Fruit fly (Drosophila melanogaster) whole organism, embryonic: ENCODE results near the gene Alg2.

Source experiments
- BtbVII ChIP-seq: fragments of 200-800 bp; sonication (Bioruptor generic); optimal IDR thresholded peaks from 3 replicates; lab custom pipeline; 2017; ENCODE audit warnings: missing biosample characterization, mild to moderate bottlenecking, missing genetic modification characterization
- C15 ChIP-seq: fragments of 200-800 bp; sonication (Bioruptor generic); IDR thresholded peaks from 3 replicates; pipeline ENCODE4 v1.3.6; 2022; ENCODE audit warnings: missing biosample characterization, missing genetic modification characterization
- CG11093 ChIP-seq: fragments of 200-800 bp; sonication (Bioruptor generic); IDR thresholded peaks from 3 replicates; pipeline ENCODE4 v1.3.6; 2022; ENCODE audit warnings: missing biosample characterization, missing genetic modification characterization
- CG12155 ChIP-seq: fragments of 200-800 bp; sonication (Bioruptor generic); optimal IDR thresholded peaks from 3 replicates; lab custom pipeline; 2016; ENCODE audit warnings: missing biosample characterization, missing genetic modification characterization
- CG12236 ChIP-seq: fragments of 200-800 bp; sonication (Bioruptor generic); optimal IDR thresholded peaks from 2 replicates; lab custom pipeline; 2016; ENCODE audit warnings: missing biosample characterization, missing genetic modification characterization
- CG13123 ChIP-seq: fragments of 200-800 bp; sonication (Bioruptor generic); optimal IDR thresholded peaks from 2 replicates; lab custom pipeline; 2016; ENCODE audit warnings: missing biosample characterization, missing genetic modification characterization
- CG14050 ChIP-seq: fragments of 200-800 bp; sonication (Bioruptor generic); IDR thresholded peaks from 3 replicates; pipeline ENCODE4 v1.3.6; 2022; ENCODE audit warnings: missing biosample characterization, missing genetic modification characterization
- CG14441 ChIP-seq: fragments of 200-800 bp; sonication (Bioruptor generic); IDR thresholded peaks from 2 replicates; pipeline ENCODE4 v1.3.6; 2022; ENCODE audit warnings: missing biosample characterization, missing genetic modification characterization
- CG14667 ChIP-seq: fragments of 200-800 bp; sonication (Bioruptor generic); IDR thresholded peaks from 2 replicates; pipeline ENCODE4 v1.3.6; 2022; ENCODE audit warnings: missing biosample characterization, missing genetic modification characterization
- CG15696 ChIP-seq: fragments of 200-800 bp; sonication (Bioruptor generic); optimal IDR thresholded peaks from 2 replicates; lab custom pipeline; 2019; ENCODE audit warnings: missing biosample characterization, mild to moderate bottlenecking, missing genetic modification characterization, moderate library complexity
- CG1603 ChIP-seq: fragments of 200-800 bp; sonication (Bioruptor generic); optimal IDR thresholded peaks from 2 replicates; lab custom pipeline; 2019; ENCODE audit warnings: missing biosample characterization, mild to moderate bottlenecking, missing genetic modification characterization, moderate library complexity
- CG18599 ChIP-seq: fragments of 200-800 bp; sonication (Bioruptor generic); optimal IDR thresholded peaks from 3 replicates; lab custom pipeline; 2017; ENCODE audit warnings: missing biosample characterization, missing genetic modification characterization, mild to moderate bottlenecking, moderate library complexity, missing genetic modification reagents
- CG2120 ChIP-seq: fragments of 200-800 bp; sonication (Bioruptor generic); optimal IDR thresholded peaks from 3 replicates; lab custom pipeline; 2016; ENCODE audit warnings: missing biosample characterization, missing genetic modification characterization
- CG31388 ChIP-seq: fragments of 200-800 bp; sonication (Bioruptor generic); optimal IDR thresholded peaks from 2 replicates; lab custom pipeline; 2016; ENCODE audit warnings: missing biosample characterization, missing genetic modification characterization
- CG31441 ChIP-seq: fragments of 200-800 bp; sonication (Bioruptor generic); IDR thresholded peaks from 2 replicates; pipeline ENCODE4 v1.3.6; 2022; ENCODE audit warnings: missing biosample characterization, missing genetic modification characterization
- CG9797 ChIP-seq: fragments of 200-800 bp; sonication (Bioruptor generic); optimal IDR thresholded peaks from 3 replicates; lab custom pipeline; 2018; ENCODE audit warnings: missing biosample characterization, mild to moderate bottlenecking, missing genetic modification characterization
- CG9817 ChIP-seq: fragments of 200-800 bp; sonication (Bioruptor generic); optimal IDR thresholded peaks from 2 replicates; lab custom pipeline; 2018; ENCODE audit warnings: missing biosample characterization, mild to moderate bottlenecking, missing genetic modification characterization, moderate library complexity
- CG9876 ChIP-seq: fragments of 200-800 bp; sonication (Bioruptor generic); optimal IDR thresholded peaks from 2 replicates; lab custom pipeline; 2016; ENCODE audit warnings: missing biosample characterization, missing genetic modification characterization
- CTCF ChIP-seq: fragments of 200-800 bp; sonication (Bioruptor generic); optimal IDR thresholded peaks from 2 replicates; lab custom pipeline; 2017; ENCODE audit warnings: missing biosample characterization, mild to moderate bottlenecking, missing genetic modification characterization, moderate library complexity
- D19A ChIP-seq: fragments of 200-800 bp; optimal IDR thresholded peaks from 3 replicates; lab custom pipeline; 2019; ENCODE audit warnings: missing biosample characterization, mild to moderate bottlenecking, missing genetic modification characterization, moderate library complexity
- D19B ChIP-seq: fragments of 200-800 bp; sonication (Bioruptor generic); optimal IDR thresholded peaks from 2 replicates; lab custom pipeline; 2017; ENCODE audit warnings: missing biosample characterization, mild to moderate bottlenecking, missing genetic modification characterization
- Dip2 ChIP-seq: fragments of 200-800 bp; sonication (Bioruptor generic); IDR thresholded peaks from 2 replicates; pipeline ENCODE4 v1.3.6; 2022; ENCODE audit warnings: missing biosample characterization, missing genetic modification characterization
- Doc3 ChIP-seq: fragments of 200-800 bp; sonication (Bioruptor generic); IDR thresholded peaks from 3 replicates; pipeline ENCODE4 v1.3.6; 2022; ENCODE audit warnings: missing biosample characterization, missing genetic modification characterization; ENCODE audit not compliant: partially characterized antibody
- ERR ChIP-seq: fragments of 200-800 bp; sonication (Bioruptor generic); optimal IDR thresholded peaks from 2 replicates; lab custom pipeline; 2016; ENCODE audit warnings: missing biosample characterization, missing genetic modification characterization
- HLH4C ChIP-seq: fragments of 200-800 bp; sonication (Bioruptor generic); IDR thresholded peaks from 3 replicates; pipeline ENCODE4 v1.3.6; 2022; ENCODE audit warnings: missing biosample characterization, missing genetic modification characterization; ENCODE audit not compliant: partially characterized antibody
- Kr ChIP-seq: fragments of 200-800 bp; sonication (Bioruptor generic); optimal IDR thresholded peaks from 2 replicates; lab custom pipeline; 2017; ENCODE audit warnings: missing biosample characterization, mild to moderate bottlenecking, missing genetic modification characterization
- Lhr ChIP-seq: fragments of 200-800 bp; sonication (Bioruptor generic); optimal IDR thresholded peaks from 3 replicates; lab custom pipeline; 2017; ENCODE audit warnings: mild to moderate bottlenecking, missing biosample characterization, missing genetic modification reagents, missing genetic modification characterization
- Lim3 ChIP-seq: fragments of 200-800 bp; sonication (Bioruptor generic); IDR thresholded peaks from 2 replicates; pipeline ENCODE4 v1.3.6; 2022; ENCODE audit warnings: missing biosample characterization, missing genetic modification characterization
- Lpt ChIP-seq: fragments of >200 bp; optimal IDR thresholded peaks from 2 replicates; lab custom pipeline; 2018; ENCODE audit warnings: missing biosample characterization, missing genetic modification characterization
- Max ChIP-seq: fragments of 200-800 bp; sonication (Bioruptor generic); optimal IDR thresholded peaks from 2 replicates; lab custom pipeline; 2016; ENCODE audit warnings: missing biosample characterization, mild to moderate bottlenecking, missing genetic modification characterization
- Meics ChIP-seq: fragments of 200-800 bp; sonication (Bioruptor generic); optimal IDR thresholded peaks from 2 replicates; lab custom pipeline; 2017; ENCODE audit warnings: missing biosample characterization, mild to moderate bottlenecking, missing genetic modification characterization
- Nf-YA ChIP-seq: fragments of 200-800 bp; sonication (Bioruptor generic); IDR thresholded peaks from 2 replicates; pipeline ENCODE4 v1.3.6; 2022; ENCODE audit warnings: missing biosample characterization, missing genetic modification characterization
- Oaz ChIP-seq: fragments of 200-800 bp; sonication (Bioruptor generic); IDR thresholded peaks from 2 replicates; pipeline ENCODE4 v1.3.6; 2022; ENCODE audit warnings: missing biosample characterization, missing genetic modification characterization
- Opbp ChIP-seq: fragments of 200-800 bp; sonication (Bioruptor generic); IDR thresholded peaks from 3 replicates; pipeline ENCODE4 v1.3.6; 2022; ENCODE audit warnings: missing biosample characterization, missing genetic modification characterization; ENCODE audit not compliant: partially characterized antibody
- Usf ChIP-seq: fragments of 200-800 bp; sonication (Bioruptor generic); optimal IDR thresholded peaks from 2 replicates; lab custom pipeline; 2017; ENCODE audit warnings: missing genotype, missing biosample characterization, missing genetic modification characterization
- bsh ChIP-seq, 2 experiments: fragments of 200-800 bp; sonication (Bioruptor generic); optimal IDR thresholded peaks; 2 replicates each; lab custom pipeline; 2017 to 2018; ENCODE audit warnings: mild to moderate bottlenecking in 2 of 2, missing biosample characterization in 2 of 2, missing genetic modification characterization in 2 of 2, moderate library complexity in 1 of 2
- fd96Cb ChIP-seq: fragments of 200-800 bp; sonication (Bioruptor generic); optimal IDR thresholded peaks from 2 replicates; lab custom pipeline; 2018; ENCODE audit warnings: missing biosample characterization, mild to moderate bottlenecking, missing genetic modification characterization, moderate library complexity
- fru ChIP-seq: fragments of >200 bp; optimal IDR thresholded peaks from 2 replicates; lab custom pipeline; 2017
- gcm2 ChIP-seq: fragments of 200-800 bp; sonication (Bioruptor generic); optimal IDR thresholded peaks from 2 replicates; lab custom pipeline; 2016; ENCODE audit warnings: missing biosample characterization, missing genetic modification characterization
- grn ChIP-seq: fragments of 200-800 bp; sonication (Bioruptor generic); optimal IDR thresholded peaks from 3 replicates; lab custom pipeline; 2017; ENCODE audit warnings: missing biosample characterization, missing genetic modification characterization
- insv ChIP-seq, 2 experiments: fragments of 200-800 bp; sonication (Bioruptor generic); optimal IDR thresholded peaks; 3 replicates each; lab custom pipeline; 2016 to 2018; ENCODE audit warnings: missing biosample characterization in 2 of 2, missing genetic modification characterization in 2 of 2
- kah ChIP-seq: fragments of 200-800 bp; sonication (Bioruptor generic); optimal IDR thresholded peaks from 2 replicates; lab custom pipeline; 2018; ENCODE audit warnings: missing biosample characterization, mild to moderate bottlenecking, missing genetic modification characterization
- lola ChIP-seq, 3 experiments: fragments of >200 bp in 2 of 3; fragments of 200-800 bp in 1 of 3; sonication (Bioruptor generic) in 1 of 3; optimal IDR thresholded peaks; 2 replicates each; lab custom pipeline; 2017 to 2019; ENCODE audit warnings: missing biosample characterization in 3 of 3, missing genetic modification characterization in 3 of 3, mild to moderate bottlenecking in 1 of 3, moderate library complexity in 1 of 3
- sc ChIP-seq, 3 experiments: fragments of >200 bp in 2 of 3; fragments of 200-800 bp in 1 of 3; sonication (Bioruptor generic) in 1 of 3; optimal IDR thresholded peaks; 2 replicates in 2 of 3; 3 replicates in 1 of 3; lab custom pipeline; 2017; ENCODE audit warnings: mild to moderate bottlenecking in 1 of 3, missing biosample characterization in 1 of 3, missing genetic modification characterization in 1 of 3, missing genetic modification reagents in 1 of 3
- schlank ChIP-seq: fragments of 200-800 bp; sonication (Bioruptor generic); optimal IDR thresholded peaks from 2 replicates; lab custom pipeline; 2018; ENCODE audit warnings: missing biosample characterization, mild to moderate bottlenecking, missing genetic modification characterization
- scrt ChIP-seq: fragments of 200-800 bp; sonication (Bioruptor generic); optimal IDR thresholded peaks from 2 replicates; lab custom pipeline; 2018; ENCODE audit warnings: missing biosample characterization, mild to moderate bottlenecking, missing genetic modification characterization, moderate library complexity
- sens-2 ChIP-seq: fragments of 200-800 bp; sonication (Bioruptor generic); IDR thresholded peaks from 2 replicates; pipeline ENCODE4 v1.3.6; 2022; ENCODE audit warnings: missing biosample characterization, missing genetic modification characterization
- slbo ChIP-seq: fragments of 200-800 bp; sonication (Bioruptor generic); IDR thresholded peaks from 2 replicates; pipeline ENCODE4 v1.3.6; 2022; ENCODE audit warnings: missing biosample characterization, missing genetic modification characterization
- ssp ChIP-seq: fragments of 200-800 bp; sonication (Bioruptor generic); IDR thresholded peaks from 2 replicates; pipeline ENCODE4 v1.3.6; 2022; ENCODE audit warnings: missing biosample characterization, missing genetic modification characterization
- sug ChIP-seq: fragments of 200-800 bp; optimal IDR thresholded peaks from 2 replicates; lab custom pipeline; 2019; ENCODE audit warnings: missing biosample characterization, mild to moderate bottlenecking, missing genetic modification characterization, moderate library complexity
- z ChIP-seq: fragments of 200-800 bp; sonication (Bioruptor generic); IDR thresholded peaks from 3 replicates; pipeline ENCODE4 v1.3.6; 2022; ENCODE audit warnings: missing biosample characterization, missing genetic modification characterization

Gene Alg2

DNA sequence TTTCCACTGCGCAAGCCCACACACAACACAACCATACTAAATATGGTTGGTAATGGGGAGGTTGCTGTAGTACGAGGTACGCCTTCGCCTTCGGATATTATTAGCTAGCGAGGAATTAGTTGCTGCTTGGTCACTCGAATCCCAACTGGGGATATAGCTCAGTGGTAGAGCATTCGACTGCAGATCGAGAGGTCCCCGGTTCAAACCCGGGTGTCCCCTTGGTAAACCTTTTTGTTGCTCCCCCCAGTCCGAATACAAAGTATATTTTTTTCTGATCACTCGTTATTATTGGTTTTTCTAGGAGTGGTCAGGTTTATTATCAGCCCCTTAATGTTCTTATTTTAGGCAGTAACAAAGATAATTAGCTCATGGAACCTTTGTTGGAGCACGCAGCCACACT, 48.0 kb upstream of the Alg2 start (continued):
- no peak for TF ChIP-seq CG9797 (GFP tag; lab: Kevin White, UChicago)
- no peak for TF ChIP-seq bsh (GFP tag; optimal IDR thresholded peaks at IDR 0.05; lab: Kevin White, UChicago)
- TF ChIP-seq Lhr (GFP tag; lab: Kevin White, UChicago) = no peak
- no peak for TF ChIP-seq sug
- TF ChIP-seq Kr = no peak
- TF ChIP-seq CG11093 (GFP tag; lab: Robert Waterston, UW) = no peak
- TF ChIP-seq Opbp = peak; percentile 88; the same call in 2 of the 3 replicates
- no peak for TF ChIP-seq Oaz (GFP tag; lab: Robert Waterston, UW)
- no peak for TF ChIP-seq sens-2 (GFP tag; lab: Robert Waterston, UW)
- TF ChIP-seq CG2120 = no peak
- TF ChIP-seq fd96Cb = no peak
- no peak for TF ChIP-seq fru (lab: Kevin White, UChicago)
- TF ChIP-seq CG12155 (GFP tag; lab: Kevin White, UChicago) = no peak
- TF ChIP-seq slbo (GFP tag; lab: Robert Waterston, UW) = no peak
- TF ChIP-seq Lim3 = no peak

DNA sequence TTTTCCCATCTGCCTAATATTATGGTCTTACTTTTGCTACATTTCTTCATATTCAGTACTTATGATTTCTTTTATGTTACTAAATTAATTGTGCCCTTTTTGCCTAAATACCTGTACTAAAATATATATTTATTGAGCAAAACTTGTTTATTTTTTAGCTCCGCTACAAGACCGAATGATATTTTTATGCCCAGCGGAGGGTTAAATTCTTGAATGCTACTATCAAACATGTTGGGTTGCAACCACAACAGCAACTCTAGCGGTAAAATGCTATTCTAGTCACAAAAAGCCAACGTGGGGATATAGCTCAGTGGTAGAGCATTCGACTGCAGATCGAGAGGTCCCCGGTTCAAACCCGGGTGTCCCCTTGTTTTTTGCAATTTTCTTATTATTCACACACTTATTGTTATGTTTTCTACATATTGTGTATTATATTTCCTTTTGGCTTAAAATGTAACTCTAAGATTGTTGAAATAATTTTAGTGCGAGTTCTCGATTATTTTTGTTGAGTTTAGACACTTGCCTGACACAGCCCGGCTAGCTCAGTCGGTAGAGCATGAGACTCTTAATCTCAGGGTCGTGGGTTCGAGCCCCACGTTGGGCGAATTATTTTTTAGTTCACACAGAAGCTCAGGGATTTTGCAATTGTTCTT, 47.4 kb upstream of the Alg2 start:
- TF ChIP-seq BtbVII (no peak), CG12236 (GFP tag; lab: Kevin White, UChicago) (no peak), CG31388 (no peak), CG14050 (GFP tag; lab: Robert Waterston, UW) (no peak), CG15696 (tag; lab: Kevin White, UChicago) (no peak), CG14441 (no peak), D19B (GFP tag; lab: Kevin White, UChicago) (no peak), CG31441 (GFP tag; lab: Robert Waterston, UW) (no peak; the same call in 1 of the 2 replicates), Doc3 (GFP tag; lab: Robert Waterston, UW) (peak; percentile 39; the same call in 1 of the 3 replicates), D19A (tag; lab: Kevin White, UChicago) (no peak), CG13123 (GFP tag; lab: Kevin White, UChicago) (no peak), schlank (tag; lab: Kevin White, UChicago) (no peak), CG9876 (GFP tag; lab: Kevin White, UChicago) (no peak), HLH4C (GFP tag; lab: Robert Waterston, UW) (peak; percentile 85), kah (GFP tag; lab: Kevin White, UChicago) (no peak), ERR (GFP tag; lab: Kevin White, UChicago) (no peak), CG9817 (peak; percentile 22), insv (GFP tag; optimal IDR thresholded peaks at IDR 0.05; lab: Kevin White, UChicago) (no peak), lola (GFP tag; optimal IDR thresholded peaks at IDR 0.05; lab: Kevin White, UChicago) (no peak), gcm2 (GFP tag; lab: Kevin White, UChicago) (no peak), scrt (peak; percentile 16), Lpt (GFP tag; lab: Kevin White, UChicago) (no peak), Usf (no peak), Oaz (GFP tag; lab: Robert Waterston, UW) (no peak), CG1603 (no peak), CTCF (GFP tag; lab: Kevin White, UChicago) (no peak), Nf-YA (GFP tag; lab: Robert Waterston, UW) (no peak), Max (GFP tag; lab: Kevin White, UChicago) (no peak), sc (optimal IDR thresholded peaks at IDR 0.05; lab: Kevin White, UChicago) (no peak), sc (GFP tag; optimal IDR thresholded peaks at IDR 0.05; lab: Kevin White, UChicago) (no peak), ssp (no peak), grn (GFP tag; lab: Kevin White, UChicago) (no peak), CG18599 (GFP tag; lab: Kevin White, UChicago) (peak; percentile 49), z (GFP tag; lab: Robert Waterston, UW) (no peak), CG14667 (GFP tag; lab: Robert Waterston, UW) (no peak), Dip2 (GFP tag; lab: Robert Waterston, UW) (no peak), C15 (GFP tag; lab: Robert Waterston, UW) (no peak), Meics (peak; percentile 27)
